Worm (Caenorhabditis elegans) whole organism, L4 larva: ENCODE results near the gene srp-2.

Experiments used
- T20F7.1 ChIP-seq: fragments of 200-800 bp; sonication (Bioruptor generic); optimal IDR thresholded peaks from 2 replicates; lab custom pipeline; 2018; ENCODE audit warnings: mild to moderate bottlenecking, missing genetic modification characterization, missing compliant biosample characterization
- T26A8.4 ChIP-seq: fragments of 200-800 bp; sonication (Bioruptor generic); IDR thresholded peaks from 2 replicates; pipeline ENCODE4 v1.3.6; 2022; ENCODE audit warnings: missing genetic modification characterization, missing compliant biosample characterization
- Y5F2A.4 ChIP-seq: fragments of 200-800 bp; sonication (Bioruptor generic); optimal IDR thresholded peaks from 2 replicates; lab custom pipeline; 2018; ENCODE audit warnings: mild to moderate bottlenecking, missing genetic modification characterization, missing compliant biosample characterization
- Y75B8A.6 ChIP-seq: fragments of 200-800 bp; sonication (Bioruptor generic); IDR thresholded peaks from 2 replicates; pipeline ENCODE4 v1.3.6; 2022; ENCODE audit warnings: missing genetic modification reagents, missing genetic modification characterization, missing compliant biosample characterization
- ZK337.2 ChIP-seq: fragments of 200-800 bp; sonication (Bioruptor generic); IDR thresholded peaks from 2 replicates; pipeline ENCODE4 v1.3.6; 2022; ENCODE audit warnings: missing genetic modification reagents, missing genetic modification characterization, missing compliant biosample characterization
- ZK546.5 ChIP-seq, 2 experiments: sonication (generic microtip); optimal IDR thresholded peaks; 2 replicates each; lab custom pipeline; 2017; ENCODE audit warnings: missing biosample characterization in 2 of 2, missing genetic modification characterization in 2 of 2
- ama-1 ChIP-seq: fragments of 150-350 bp; optimal IDR thresholded peaks from 2 replicates; lab custom pipeline; 2014; ENCODE audit warnings: inconsistent platforms, mixed read lengths
- arid-1 ChIP-seq: fragments of 200-800 bp; sonication (Bioruptor generic); conservative IDR thresholded peaks from 2 replicates; pipeline ENCODE4 v1.3.6; 2022; ENCODE audit warnings: missing genetic modification reagents, missing genetic modification characterization, missing compliant biosample characterization
- ceh-32 ChIP-seq: sonication (generic microtip); optimal IDR thresholded peaks from 2 replicates; lab custom pipeline; 2016; ENCODE audit warnings: mild to moderate bottlenecking, missing genetic modification characterization, missing compliant biosample characterization; ENCODE audit not compliant: poor library complexity
- ceh-44 ChIP-seq: fragments of 200-800 bp; sonication (Bioruptor generic); IDR thresholded peaks from 2 replicates; pipeline ENCODE4 v1.3.6; 2022; ENCODE audit warnings: missing genetic modification reagents, missing genetic modification characterization, missing compliant biosample characterization
- ces-1 ChIP-seq: fragments of 150-350 bp; sonication (generic microtip); optimal IDR thresholded peaks from 4 replicates; lab custom pipeline; 2014; ENCODE audit warnings: missing biosample characterization, missing genetic modification reagents, missing genetic modification characterization
- ctbp-1 ChIP-seq: fragments of 200-800 bp; sonication (Bioruptor generic); IDR thresholded peaks from 2 replicates; pipeline ENCODE4 v1.3.6; 2022; ENCODE audit warnings: missing genetic modification reagents, missing genetic modification characterization, missing compliant biosample characterization
- daf-12 ChIP-seq: fragments of 150-350 bp; optimal IDR thresholded peaks from 2 replicates; lab custom pipeline; 2014; ENCODE audit warnings: missing biosample characterization, missing genetic modification reagents, missing genetic modification characterization
- dmd-6 ChIP-seq: fragments of 200-800 bp; sonication (Bioruptor generic); IDR thresholded peaks from 2 replicates; pipeline ENCODE4 v1.3.6; 2022; ENCODE audit warnings: missing genetic modification reagents, missing genetic modification characterization, missing compliant biosample characterization
- dmd-8 ChIP-seq: fragments of 200-800 bp; sonication (Bioruptor generic); IDR thresholded peaks from 2 replicates; pipeline ENCODE4 v1.3.6; 2022; ENCODE audit warnings: missing genetic modification characterization, missing compliant biosample characterization
- duxl-1 ChIP-seq: sonication (generic microtip); optimal IDR thresholded peaks from 2 replicates; lab custom pipeline; 2016; ENCODE audit warnings: mild to moderate bottlenecking, missing genetic modification characterization, moderate library complexity, missing compliant biosample characterization; ENCODE audit not compliant: poor library complexity
- fkh-10 ChIP-seq: fragments of 150-350 bp; optimal IDR thresholded peaks from 2 replicates; lab custom pipeline; 2014; ENCODE audit warnings: missing biosample characterization, missing genetic modification reagents, missing genetic modification characterization
- hif-1 ChIP-seq, 2 experiments: sonication (generic microtip); optimal IDR thresholded peaks; 2 replicates each; lab custom pipeline; 2016 to 2017; ENCODE audit warnings: missing compliant biosample characterization in 2 of 2, missing genetic modification characterization in 2 of 2, missing genetic modification reagents in 2 of 2, missing genotype in 2 of 2, mild to moderate bottlenecking in 1 of 2
- hlh-11 ChIP-seq: fragments of 200-800 bp; sonication (Bioruptor generic); optimal IDR thresholded peaks from 2 replicates; lab custom pipeline; 2018; ENCODE audit warnings: mild to moderate bottlenecking, missing genetic modification characterization, missing compliant biosample characterization
- hlh-30 ChIP-seq: sonication (generic microtip); optimal IDR thresholded peaks from 2 replicates; lab custom pipeline; 2017; ENCODE audit warnings: antibody characterized with exemption, mild to moderate bottlenecking, missing genetic modification characterization, missing compliant biosample characterization; ENCODE audit not compliant: insufficient read depth
- lim-7 ChIP-seq: fragments of 200-800 bp; sonication (Bioruptor generic); IDR thresholded peaks from 2 replicates; pipeline ENCODE4 v1.3.6; 2022; ENCODE audit warnings: missing genetic modification characterization, missing compliant biosample characterization
- lin-1 ChIP-seq: fragments of 200-800 bp; sonication (Bioruptor generic); IDR thresholded peaks from 2 replicates; pipeline ENCODE4 v1.3.6; 2022; ENCODE audit warnings: missing genetic modification reagents, missing genetic modification characterization, missing compliant biosample characterization
- lin-13 ChIP-seq: fragments of 150-350 bp; optimal IDR thresholded peaks from 2 replicates; lab custom pipeline; 2014; ENCODE audit warnings: missing biosample characterization, missing genetic modification reagents, missing genetic modification characterization
- lin-38 ChIP-seq: fragments of 200-800 bp; sonication (Bioruptor generic); IDR thresholded peaks from 2 replicates; pipeline ENCODE4 v1.3.6; 2022; ENCODE audit warnings: missing genetic modification reagents, missing genetic modification characterization, missing compliant biosample characterization
- lir-3 ChIP-seq: sonication (generic microtip); optimal IDR thresholded peaks from 2 replicates; lab custom pipeline; 2016; ENCODE audit warnings: mild to moderate bottlenecking, missing genetic modification characterization, missing compliant biosample characterization
- lsy-2 ChIP-seq, 2 experiments: fragments of 150-350 bp in 1 of 2; sonication (generic microtip) in 1 of 2; optimal IDR thresholded peaks; 2 replicates each; lab custom pipeline; 2014 to 2017; ENCODE audit warnings: missing biosample characterization in 2 of 2, missing genetic modification characterization in 2 of 2
- mdl-1 ChIP-seq, 2 experiments: fragments of 150-350 bp in 1 of 2; sonication (generic microtip) in 1 of 2; optimal IDR thresholded peaks; 2 replicates each; lab custom pipeline; 2014 to 2017; ENCODE audit warnings: missing biosample characterization in 2 of 2, missing genetic modification characterization in 2 of 2
- mdt-29 ChIP-seq: fragments of 200-800 bp; sonication (Bioruptor generic); IDR thresholded peaks from 2 replicates; pipeline ENCODE4 v1.3.6; 2022; ENCODE audit warnings: missing genetic modification reagents, missing genetic modification characterization, missing compliant biosample characterization
- mxl-2 ChIP-seq: fragments of 200-800 bp; sonication (Bioruptor generic); conservative IDR thresholded peaks from 2 replicates; pipeline ENCODE4 v1.3.6; 2022; ENCODE audit warnings: missing genetic modification reagents, missing genetic modification characterization, missing compliant biosample characterization
- mxl-3 ChIP-seq: fragments of 200-800 bp; sonication (Bioruptor generic); optimal IDR thresholded peaks from 2 replicates; lab custom pipeline; 2018; ENCODE audit warnings: mild to moderate bottlenecking, missing genetic modification characterization, missing compliant biosample characterization
- nhr-10 ChIP-seq: fragments of 150-350 bp; optimal IDR thresholded peaks from 2 replicates; lab custom pipeline; 2014; ENCODE audit warnings: missing biosample characterization, missing genetic modification characterization
- nhr-102 ChIP-seq: sonication (generic microtip); optimal IDR thresholded peaks from 2 replicates; lab custom pipeline; 2016; ENCODE audit warnings: mild to moderate bottlenecking, missing genetic modification characterization, moderate library complexity, missing compliant biosample characterization
- nhr-111 ChIP-seq: fragments of 200-800 bp; sonication (Bioruptor generic); optimal IDR thresholded peaks from 2 replicates; lab custom pipeline; 2018; ENCODE audit warnings: mild to moderate bottlenecking, missing genetic modification characterization, missing compliant biosample characterization
- nhr-237 ChIP-seq: sonication (generic microtip); optimal IDR thresholded peaks from 2 replicates; lab custom pipeline; 2017; ENCODE audit warnings: missing biosample characterization, missing genetic modification characterization
- nhr-76 ChIP-seq: fragments of 150-350 bp; optimal IDR thresholded peaks from 2 replicates; lab custom pipeline; 2014; ENCODE audit warnings: missing biosample characterization, missing genetic modification characterization
- nhr-77 ChIP-seq: fragments of 150-350 bp; optimal IDR thresholded peaks from 2 replicates; lab custom pipeline; 2014; ENCODE audit warnings: missing biosample characterization, missing genetic modification characterization
- pha-4 ChIP-seq, 2 experiments: fragments of 150-350 bp in 1 of 2; fragments of 200-800 bp in 1 of 2; sonication (Bioruptor generic) in 1 of 2; IDR thresholded peaks in 1 of 2; optimal IDR thresholded peaks in 1 of 2; 2 replicates each; pipeline versions ENCODE4 v1.3.6 to Lab custom; 2014 to 2022; ENCODE audit warnings: missing genetic modification characterization in 2 of 2, missing genetic modification reagents in 2 of 2, missing biosample characterization in 1 of 2, missing compliant biosample characterization in 1 of 2
- php-3 ChIP-seq: fragments of 200-800 bp; sonication (Bioruptor generic); IDR thresholded peaks from 2 replicates; pipeline ENCODE4 v1.3.6; 2022; ENCODE audit warnings: missing genetic modification reagents, missing genetic modification characterization, missing compliant biosample characterization
- pqm-1 ChIP-seq: sonication (generic microtip); optimal IDR thresholded peaks from 2 replicates; lab custom pipeline; 2017; ENCODE audit warnings: missing biosample characterization, missing genetic modification characterization
- snpc-4 ChIP-seq: fragments of 150-350 bp; optimal IDR thresholded peaks from 2 replicates; lab custom pipeline; 2014; ENCODE audit warnings: missing biosample characterization, missing genetic modification characterization
- spr-1 ChIP-seq: sonication (generic microtip); optimal IDR thresholded peaks from 2 replicates; lab custom pipeline; 2016; ENCODE audit warnings: mild to moderate bottlenecking, missing genetic modification characterization, missing compliant biosample characterization
- spr-3 ChIP-seq: fragments of 200-800 bp; sonication (Bioruptor generic); optimal IDR thresholded peaks from 2 replicates; lab custom pipeline; 2018; ENCODE audit warnings: mild to moderate bottlenecking, missing genetic modification characterization, missing compliant biosample characterization
- tra-1 ChIP-seq: fragments of 200-800 bp; sonication (Bioruptor generic); IDR thresholded peaks from 2 replicates; pipeline ENCODE4 v1.3.6; 2022; ENCODE audit warnings: missing genetic modification reagents, missing genetic modification characterization, missing compliant biosample characterization
- unc-130 ChIP-seq: sonication (generic microtip); optimal IDR thresholded peaks from 2 replicates; lab custom pipeline; 2016; ENCODE audit warnings: missing genetic modification reagents, missing genetic modification characterization, missing compliant biosample characterization
- unc-39 ChIP-seq: sonication (generic microtip); optimal IDR thresholded peaks from 2 replicates; lab custom pipeline; 2017; ENCODE audit warnings: missing biosample characterization, missing genetic modification characterization
- zag-1 ChIP-seq: fragments of 150-350 bp; optimal IDR thresholded peaks from 2 replicates; lab custom pipeline; 2014; ENCODE audit warnings: missing biosample characterization, missing genetic modification characterization
- zip-11 ChIP-seq: fragments of 200-800 bp; sonication (Bioruptor generic); IDR thresholded peaks from 2 replicates; pipeline ENCODE4 v1.3.6; 2022; ENCODE audit warnings: missing genetic modification characterization, missing compliant biosample characterization
- zip-2 ChIP-seq: fragments of 150-350 bp; optimal IDR thresholded peaks from 2 replicates; lab custom pipeline; 2014; ENCODE audit warnings: missing biosample characterization, missing genetic modification characterization

Gene srp-2

DNA sequence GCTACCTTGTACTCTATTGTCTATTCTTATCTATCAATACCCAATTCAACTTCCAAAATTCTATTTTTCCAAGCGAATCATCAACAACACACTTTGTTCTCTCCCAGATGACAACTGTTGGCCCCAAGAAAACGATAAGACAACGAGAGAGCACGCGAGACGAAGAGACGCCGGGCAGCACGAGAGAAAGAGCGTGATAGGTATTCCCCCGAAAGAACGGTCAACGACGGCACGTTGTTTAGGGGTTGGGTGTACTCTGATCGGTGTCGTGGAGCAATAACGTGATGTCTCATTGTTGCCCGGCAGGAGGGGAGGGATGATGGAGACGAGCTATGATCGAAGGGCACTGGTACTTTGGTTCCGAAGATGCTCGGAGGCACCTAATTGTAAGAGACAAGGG is 31.1 kb upstream of the srp-2 start (continued):
- TF ChIP-seq duxl-1 (peak; percentile 73), ctbp-1 (peak; percentile 65; the same call in 1 of the 2 replicates), hif-1 (tag; optimal IDR thresholded peaks at IDR 0.05; lab: Kevin White, UChicago) (peak; percentile 63 to 88), ZK546.5 (tag; optimal IDR thresholded peaks at IDR 0.05; lab: Kevin White, UChicago) (no peak), Y75B8A.6 (GFP tag; lab: Robert Waterston, UW) (peak; percentile 84; the same call in 1 of the 2 replicates), nhr-76 (no peak), nhr-111 (GFP tag; lab: Kevin White, UChicago) (peak; percentile 12), arid-1 (GFP tag; lab: Robert Waterston, UW) (no peak), fkh-10 (GFP tag; lab: Kevin White, UChicago) (no peak), spr-1 (tag; lab: Kevin White, UChicago) (peak; percentile 56), pqm-1 (tag; lab: Kevin White, UChicago) (peak; percentile 70), nhr-237 (no peak), dmd-6 (GFP tag; lab: Robert Waterston, UW) (peak; percentile 98), hlh-11 (peak; percentile 99), unc-39 (tag; lab: Kevin White, UChicago) (no peak), lir-3 (no peak), zip-11 (GFP tag; lab: Robert Waterston, UW) (no peak), lsy-2 (tag; optimal IDR thresholded peaks at IDR 0.05; lab: Kevin White, UChicago) (peak; percentile 71 to 78), lin-1 (GFP tag; lab: Robert Waterston, UW) (peak; percentile 80), daf-12 (tag; lab: Kevin White, UChicago) (no peak), tra-1 (GFP tag; lab: Robert Waterston, UW) (peak; percentile 94), mxl-3 (GFP tag; lab: Kevin White, UChicago) (peak; percentile 84), pha-4 (GFP tag; IDR thresholded peaks at IDR 0.05; lab: Robert Waterston, UW) (peak; percentile 80), pha-4 (tag; optimal IDR thresholded peaks at IDR 0.05; lab: Kevin White, UChicago) (no peak), hlh-30 (tag; lab: Kevin White, UChicago) (peak; percentile 98), T26A8.4 (GFP tag; lab: Robert Waterston, UW) (peak; percentile 89), ama-1 (lab: Kevin White, UChicago) (no peak), mxl-2 (peak; percentile 73), lin-13 (GFP tag; lab: Kevin White, UChicago) (no peak), spr-3 (GFP tag; lab: Kevin White, UChicago) (peak; percentile 9), ZK337.2 (GFP tag; lab: Robert Waterston, UW) (no peak), nhr-10 (peak; percentile 97), zip-2 (tag; lab: Kevin White, UChicago) (peak; percentile 37), lin-38 (GFP tag; lab: Robert Waterston, UW) (peak; percentile 42), lim-7 (GFP tag; lab: Robert Waterston, UW) (no peak), zag-1 (tag; lab: Kevin White, UChicago) (no peak), Y5F2A.4 (GFP tag; lab: Kevin White, UChicago) (no peak), ceh-44 (GFP tag; lab: Robert Waterston, UW) (no peak), ceh-32 (tag; lab: Kevin White, UChicago) (no peak), unc-130 (GFP tag; lab: Kevin White, UChicago) (no peak), mdt-29 (GFP tag; lab: Robert Waterston, UW) (peak; percentile 98), ces-1 (GFP tag; lab: Kevin White, UChicago) (no peak), php-3 (GFP tag; lab: Robert Waterston, UW) (peak; percentile 92), snpc-4 (tag; lab: Kevin White, UChicago) (no peak), dmd-8 (GFP tag; lab: Robert Waterston, UW) (no peak), nhr-102 (tag; lab: Kevin White, UChicago) (peak; percentile 93), T20F7.1 (GFP tag; lab: Kevin White, UChicago) (peak; percentile 62), nhr-77 (tag; lab: Kevin White, UChicago) (peak; percentile 83), mdl-1 (tag; optimal IDR thresholded peaks at IDR 0.05; lab: Kevin White, UChicago) (peak; percentile 98 to 99)
